Worm (Caenorhabditis elegans): ENCODE data around the gene nhr-158.

The nhr-158 gene

ce11 chrV:3878223-3878622 is 4.3 kb upstream of the nhr-158 start, which contains the start of gene nhr-159:
TSS of gene nhr-159 (minus strand) at chrV:3878323.
- TF ChIP-seq madf-2 (tag; optimal IDR thresholded peaks at IDR 0.05), result no peak
- TF ChIP-seq mec-3 (tag; optimal IDR thresholded peaks at IDR 0.05; ENCODE audit: borderline replicate concordance), result no peak
- TF ChIP-seq tbx-7 (tag; optimal IDR thresholded peaks at IDR 0.05), result no peak
- no peak for TF ChIP-seq pag-3 (tag; optimal IDR thresholded peaks at IDR 0.05; ENCODE audit: borderline replicate concordance)

- TF ChIP-seq zip-5 (tag; optimal IDR thresholded peaks at IDR 0.05) (no peak), elt-2 (tag; optimal IDR thresholded peaks at IDR 0.05) (no peak), ceh-45 (GFP tag; IDR thresholded peaks at IDR 0.05) (no peak), pqm-1 (tag; optimal IDR thresholded peaks at IDR 0.05) (no peak), T23F11.4 (GFP tag; optimal IDR thresholded peaks at IDR 0.05) (no peak), pag-3 (tag; optimal IDR thresholded peaks at IDR 0.05; ENCODE audit: borderline replicate concordance) (no peak), ceh-30 (tag; optimal IDR thresholded peaks at IDR 0.05) (no peak), unc-86 (tag; optimal IDR thresholded peaks at IDR 0.05) (no peak), ceh-18 (tag; optimal IDR thresholded peaks at IDR 0.05) (no peak), elt-4 (tag; optimal IDR thresholded peaks at IDR 0.05) (no peak), K09A11.1 (tag; optimal IDR thresholded peaks at IDR 0.05; ENCODE audit: insufficient read depth) (no peak)
These were observed 3.3 kb upstream of the nhr-158 start for ce11 chrV:3877242-3877641.

ce11 chrV:3870359-3870758 is 3.6 kb downstream of the nhr-158 start:
- no peak for TF ChIP-seq odd-2 (tag; optimal IDR thresholded peaks at IDR 0.05)
- no peak for TF ChIP-seq ceh-2 (tag; optimal IDR thresholded peaks at IDR 0.05)
- no peak for TF ChIP-seq K09A11.1 (tag; optimal IDR thresholded peaks at IDR 0.05; ENCODE audit: insufficient read depth)
- no peak for TF ChIP-seq nhr-232 (tag; optimal IDR thresholded peaks at IDR 0.05)

ce11 chrV:3868905-3869304 is 5.0 kb downstream of the nhr-158 start, which contains the start of gene nhr-157:
TSS of gene nhr-157 (minus strand) at chrV:3869005.
- TF ChIP-seq sox-4 (tag; optimal IDR thresholded peaks at IDR 0.05), result no peak
- TF ChIP-seq elt-4 (tag; optimal IDR thresholded peaks at IDR 0.05), result no peak
- TF ChIP-seq rnt-1 (tag; optimal IDR thresholded peaks at IDR 0.05), result no peak
- no peak for TF ChIP-seq ceh-18 (tag; optimal IDR thresholded peaks at IDR 0.05)
- no peak for TF ChIP-seq zip-5 (tag; optimal IDR thresholded peaks at IDR 0.05)
- TF ChIP-seq hlh-15 (tag; optimal IDR thresholded peaks at IDR 0.05), result no peak
- TF ChIP-seq eyg-1 (tag; optimal IDR thresholded peaks at IDR 0.05), result no peak
- TF ChIP-seq odd-2 (tag; optimal IDR thresholded peaks at IDR 0.05), result no peak
- TF ChIP-seq unc-3 (GFP tag; conservative IDR thresholded peaks at IDR 0.05), result no peak
- no peak for TF ChIP-seq unc-3 (tag; optimal IDR thresholded peaks at IDR 0.05)
- no peak for TF ChIP-seq fax-1 (tag; optimal IDR thresholded peaks at IDR 0.05)
- TF ChIP-seq nfya-1 (tag; optimal IDR thresholded peaks at IDR 0.05), result no peak
- TF ChIP-seq ceh-34 (tag; optimal IDR thresholded peaks at IDR 0.05), result no peak
- no peak for TF ChIP-seq ceh-48 (tag; optimal IDR thresholded peaks at IDR 0.05)
- TF ChIP-seq ets-4 (tag; optimal IDR thresholded peaks at IDR 0.05), result no peak
- TF ChIP-seq mec-3 (tag; optimal IDR thresholded peaks at IDR 0.05; ENCODE audit: borderline replicate concordance), result no peak
- no peak for TF ChIP-seq ceh-14 (tag; optimal IDR thresholded peaks at IDR 0.05)
- TF ChIP-seq ceh-22 (tag; optimal IDR thresholded peaks at IDR 0.05), result no peak

- TF ChIP-seq ceh-34 (tag; optimal IDR thresholded peaks at IDR 0.05) (no peak), K09A11.1 (tag; optimal IDR thresholded peaks at IDR 0.05; ENCODE audit: insufficient read depth) (no peak), rnt-1 (tag; optimal IDR thresholded peaks at IDR 0.05) (no peak), ceh-22 (tag; optimal IDR thresholded peaks at IDR 0.05) (no peak), ama-1 (optimal IDR thresholded peaks at IDR 0.05) (no peak), pros-1 (tag; optimal IDR thresholded peaks at IDR 0.05) (no peak), C08G9.2 (tag; optimal IDR thresholded peaks at IDR 0.05) (no peak), ceh-24 (tag; optimal IDR thresholded peaks at IDR 0.05) (no peak), tbx-2 (tag; optimal IDR thresholded peaks at IDR 0.05) (no peak), C38D4.7 (GFP tag; optimal IDR thresholded peaks at IDR 0.05) (no peak), nhr-232 (tag; optimal IDR thresholded peaks at IDR 0.05) (no peak), pat-9 (tag; optimal IDR thresholded peaks at IDR 0.05) (no peak), eyg-1 (tag; optimal IDR thresholded peaks at IDR 0.05) (no peak), ttx-3 (tag; optimal IDR thresholded peaks at IDR 0.05) (no peak), mec-3 (tag; optimal IDR thresholded peaks at IDR 0.05; ENCODE audit: borderline replicate concordance) (no peak), dmd-4 (tag; optimal IDR thresholded peaks at IDR 0.05; ENCODE audit: borderline replicate concordance) (no peak)
These were observed 8.7 kb downstream of the nhr-158 start for ce11 chrV:3865273-3865672.
